Worm (Caenorhabditis elegans): ENCODE data around the gene F56C9.8.

- TF ChIP-seq nhr-28 (tag; optimal IDR thresholded peaks at IDR 0.05) (no peak), ztf-11 (tag; optimal IDR thresholded peaks at IDR 0.05) (no peak), lin-13 (tag; optimal IDR thresholded peaks at IDR 0.05) (no peak), unc-39 (tag; optimal IDR thresholded peaks at IDR 0.05) (no peak), nhr-12 (tag; optimal IDR thresholded peaks at IDR 0.05) (no peak), sptf-1 (tag; optimal IDR thresholded peaks at IDR 0.05) (no peak), nhr-237 (tag; optimal IDR thresholded peaks at IDR 0.05) (no peak), mep-1 (tag; optimal IDR thresholded peaks at IDR 0.05) (no peak), blmp-1 (tag; optimal IDR thresholded peaks at IDR 0.05) (no peak), unc-62 (GFP tag; optimal IDR thresholded peaks at IDR 0.05) (no peak), unc-120 (tag; optimal IDR thresholded peaks at IDR 0.05; ENCODE audit: poor library complexity, severe bottlenecking) (no peak)
Observed at ce11 chrIII:7285783-7286182, 33.5 kb downstream of the F56C9.8 start, which contains the start of gene pho-5.
